Worm (Caenorhabditis elegans) whole organism, L1 larva: ENCODE data around the gene D1044.6.

Experiments used
- C16A3.4 ChIP-seq: fragments of 150-350 bp; optimal IDR thresholded peaks from 2 replicates; lab custom pipeline; 2014; ENCODE audit warnings: missing biosample characterization, missing genetic modification characterization
- aly-2 ChIP-seq: fragments of 150-350 bp; optimal IDR thresholded peaks from 2 replicates; lab custom pipeline; 2014; ENCODE audit warnings: missing biosample characterization, missing genetic modification characterization
- ama-1 ChIP-seq: fragments of 150-350 bp; optimal IDR thresholded peaks from 2 replicates; lab custom pipeline; 2014
- blmp-1 ChIP-seq: fragments of 150-350 bp; optimal IDR thresholded peaks from 2 replicates; lab custom pipeline; 2014; ENCODE audit warnings: missing biosample characterization, missing genetic modification characterization
- ceh-82 ChIP-seq, 3 experiments: fragments of 150-350 bp in 1 of 3; sonication (generic microtip) in 2 of 3; optimal IDR thresholded peaks; 2 replicates each; lab custom pipeline; 2014 to 2017; ENCODE audit warnings: missing biosample characterization in 3 of 3, missing genetic modification characterization in 3 of 3
- dsc-1 ChIP-seq: sonication (generic microtip); optimal IDR thresholded peaks from 2 replicates; lab custom pipeline; 2016; ENCODE audit warnings: mild to moderate bottlenecking, missing genetic modification characterization, missing compliant biosample characterization
- efl-1 ChIP-seq, 4 experiments: fragments of 150-350 bp; optimal IDR thresholded peaks in 3 of 4; peaks in 1 of 4; 1 replicate in 1 of 4; 2 replicates in 3 of 4; lab custom pipeline; 2014; ENCODE audit warnings: missing biosample characterization in 2 of 4, missing genetic modification characterization in 2 of 4, missing genetic modification reagents in 2 of 4
- elt-2 ChIP-seq: sonication (generic microtip); optimal IDR thresholded peaks from 2 replicates; lab custom pipeline; 2016; ENCODE audit warnings: missing genetic modification characterization, mild to moderate bottlenecking, inconsistent platforms, missing compliant biosample characterization, missing genetic modification reagents
- elt-3 ChIP-seq, 6 experiments: fragments of 150-350 bp in 1 of 6; sonication (generic microtip); optimal IDR thresholded peaks; 2 replicates each; lab custom pipeline; 2017 to 2018; ENCODE audit warnings: missing biosample characterization in 6 of 6, missing genetic modification characterization in 6 of 6, inconsistent platforms in 1 of 6
- hlh-4 ChIP-seq: sonication (generic microtip); optimal IDR thresholded peaks from 2 replicates; lab custom pipeline; 2016; ENCODE audit warnings: mild to moderate bottlenecking, missing genetic modification characterization, missing compliant biosample characterization
- lin-13 ChIP-seq: fragments of 150-350 bp; optimal IDR thresholded peaks from 2 replicates; lab custom pipeline; 2014; ENCODE audit warnings: missing biosample characterization, missing genetic modification reagents, missing genetic modification characterization
- lin-14 ChIP-seq: fragments of 200-800 bp; sonication (Bioruptor generic); optimal IDR thresholded peaks from 2 replicates; lab custom pipeline; 2018; ENCODE audit warnings: mild to moderate bottlenecking, missing genetic modification characterization, moderate library complexity, missing compliant biosample characterization
- lin-35 ChIP-seq, 2 experiments: fragments of 150-350 bp; optimal IDR thresholded peaks; 2 replicates each; lab custom pipeline; 2014; ENCODE audit warnings: missing biosample characterization in 2 of 2, missing genetic modification characterization in 2 of 2, missing genetic modification reagents in 2 of 2
- lir-3 ChIP-seq: sonication (generic microtip); optimal IDR thresholded peaks from 2 replicates; lab custom pipeline; 2016; ENCODE audit warnings: mild to moderate bottlenecking, missing genetic modification characterization, moderate library complexity, missing compliant biosample characterization; ENCODE audit not compliant: poor library complexity
- lsy-2 ChIP-seq, 2 experiments: fragments of 150-350 bp; optimal IDR thresholded peaks; 2 replicates each; lab custom pipeline; 2014; ENCODE audit warnings: missing biosample characterization in 2 of 2, missing genetic modification characterization in 2 of 2
- mdl-1 ChIP-seq, 2 experiments: fragments of 150-350 bp; optimal IDR thresholded peaks; 2 replicates each; lab custom pipeline; 2014 to 2017; ENCODE audit warnings: missing biosample characterization in 2 of 2, missing genetic modification characterization in 2 of 2, inconsistent platforms in 1 of 2
- nhr-11 ChIP-seq: fragments of 150-350 bp; optimal IDR thresholded peaks from 2 replicates; lab custom pipeline; 2014; ENCODE audit warnings: missing biosample characterization, missing genetic modification characterization
- nhr-19 ChIP-seq: fragments of 200-800 bp; sonication (Bioruptor generic); conservative IDR thresholded peaks from 2 replicates; pipeline ENCODE4 v1.3.6; 2022; ENCODE audit warnings: missing genetic modification characterization, missing compliant biosample characterization
- nhr-20 ChIP-seq: sonication (generic microtip); optimal IDR thresholded peaks from 2 replicates; lab custom pipeline; 2016; ENCODE audit warnings: mild to moderate bottlenecking, missing genetic modification characterization, missing compliant biosample characterization
- nhr-47 ChIP-seq: sonication (generic microtip); optimal IDR thresholded peaks from 2 replicates; lab custom pipeline; 2016; ENCODE audit warnings: mild to moderate bottlenecking, missing genetic modification characterization, moderate library complexity, missing compliant biosample characterization
- nhr-71 ChIP-seq: sonication (generic microtip); optimal IDR thresholded peaks from 2 replicates; lab custom pipeline; 2016; ENCODE audit warnings: mild to moderate bottlenecking, missing genetic modification characterization, moderate library complexity, missing compliant biosample characterization
- nhr-77 ChIP-seq: fragments of 150-350 bp; optimal IDR thresholded peaks from 2 replicates; lab custom pipeline; 2014; ENCODE audit warnings: missing biosample characterization, missing genetic modification characterization
- nhr-84 ChIP-seq: sonication (generic microtip); optimal IDR thresholded peaks from 2 replicates; lab custom pipeline; 2017; ENCODE audit warnings: missing biosample characterization, missing genetic modification characterization
- nhr-85 ChIP-seq: sonication (generic microtip); peaks from one replicate; lab custom pipeline; 2016; ENCODE audit warnings: missing genetic modification characterization, inconsistent platforms, missing compliant biosample characterization
- nhr-90 ChIP-seq: sonication (generic microtip); optimal IDR thresholded peaks from 2 replicates; lab custom pipeline; 2016; ENCODE audit warnings: mild to moderate bottlenecking, missing genetic modification characterization, missing compliant biosample characterization; ENCODE audit not compliant: poor library complexity
- pag-3 ChIP-seq: sonication (generic microtip); optimal IDR thresholded peaks from 2 replicates; lab custom pipeline; 2017; ENCODE audit warnings: missing genetic modification characterization, mild to moderate bottlenecking, missing compliant biosample characterization, antibody characterized with exemption, borderline replicate concordance; ENCODE audit not compliant: insufficient read depth
- pax-3 ChIP-seq: fragments of 200-800 bp; sonication (Bioruptor generic); optimal IDR thresholded peaks from 2 replicates; lab custom pipeline; 2018; ENCODE audit warnings: mild to moderate bottlenecking, missing genetic modification characterization, moderate library complexity, missing compliant biosample characterization
- rnt-1 ChIP-seq: sonication (generic microtip); optimal IDR thresholded peaks from 2 replicates; lab custom pipeline; 2016; ENCODE audit warnings: mild to moderate bottlenecking, missing genetic modification characterization, moderate library complexity, missing compliant biosample characterization
- skn-1 ChIP-seq: fragments of 150-350 bp; optimal IDR thresholded peaks from 2 replicates; lab custom pipeline; 2014; ENCODE audit warnings: missing biosample characterization, missing genetic modification characterization
- snu-23 ChIP-seq: sonication (generic microtip); optimal IDR thresholded peaks from 2 replicates; lab custom pipeline; 2016; ENCODE audit warnings: missing genetic modification characterization, missing compliant biosample characterization
- swsn-7 ChIP-seq: sonication (generic microtip); optimal IDR thresholded peaks from 2 replicates; lab custom pipeline; 2016; ENCODE audit warnings: missing genetic modification characterization, missing compliant biosample characterization
- tbx-2 ChIP-seq: sonication (generic microtip); optimal IDR thresholded peaks from 2 replicates; lab custom pipeline; 2016; ENCODE audit warnings: missing genetic modification characterization, missing compliant biosample characterization
- tlp-1 ChIP-seq: fragments of 150-350 bp; optimal IDR thresholded peaks from 2 replicates; lab custom pipeline; 2014; ENCODE audit warnings: missing biosample characterization, missing genetic modification characterization
- xbp-1 ChIP-seq: sonication (generic microtip); optimal IDR thresholded peaks from 2 replicates; lab custom pipeline; 2016; ENCODE audit warnings: missing genetic modification characterization, missing compliant biosample characterization
- zip-4 ChIP-seq: fragments of 200-800 bp; sonication (Bioruptor generic); optimal IDR thresholded peaks from 2 replicates; lab custom pipeline; 2018; ENCODE audit warnings: mild to moderate bottlenecking, missing genetic modification characterization, moderate library complexity, missing compliant biosample characterization
- ztf-4 ChIP-seq: fragments of 150-350 bp; optimal IDR thresholded peaks from 2 replicates; lab custom pipeline; 2014; ENCODE audit warnings: missing biosample characterization, missing genetic modification characterization

D1044.6 gene

ce11 chrIII:5552072-5552667 is 9.2 kb upstream of the D1044.6 start, which contains the start of gene F09F7.6 (continued):
- peak; percentile 98 for TF ChIP-seq nhr-19
- peak; percentile 93 for TF ChIP-seq snu-23 (GFP tag; lab: Kevin White, UChicago)
- TF ChIP-seq ceh-82 (tag; optimal IDR thresholded peaks at IDR 0.05; lab: Kevin White, UChicago): no peak
- TF ChIP-seq lsy-2 (tag; optimal IDR thresholded peaks at IDR 0.05; lab: Kevin White, UChicago): peak; percentile 57 to 63
- TF ChIP-seq, all 84 proteins: peak for 33

ce11 chrIII:5550844-5551243 is 7.9 kb upstream of the D1044.6 start:
- TF ChIP-seq ztf-4 (tag; lab: Kevin White, UChicago) (peak; percentile 20), zip-4 (GFP tag; lab: Kevin White, UChicago) (no peak), nhr-47 (tag; lab: Kevin White, UChicago) (peak; percentile 51), lsy-2 (tag; optimal IDR thresholded peaks at IDR 0.05; lab: Kevin White, UChicago) (no peak), lir-3 (tag; lab: Kevin White, UChicago) (peak; percentile 43), ama-1 (lab: Kevin White, UChicago) (peak; percentile 92), nhr-19 (peak; percentile 45), nhr-90 (tag; lab: Kevin White, UChicago) (peak; percentile 71), skn-1 (tag; lab: Kevin White, UChicago) (no peak), blmp-1 (no peak), tbx-2 (tag; lab: Kevin White, UChicago) (peak; percentile 40), C16A3.4 (no peak), hlh-4 (tag; lab: Kevin White, UChicago) (no peak), snu-23 (GFP tag; lab: Kevin White, UChicago) (peak; percentile 16), nhr-20 (tag; lab: Kevin White, UChicago) (peak; percentile 89), nhr-71 (peak; percentile 71), swsn-7 (tag; lab: Kevin White, UChicago) (peak; percentile 5), lin-13 (GFP tag; lab: Kevin White, UChicago) (no peak), dsc-1 (tag; lab: Kevin White, UChicago) (no peak), elt-2 (tag; lab: Kevin White, UChicago) (peak; percentile 36), aly-2 (tag; lab: Kevin White, UChicago) (no peak), lin-35 (GFP tag; optimal IDR thresholded peaks at IDR 0.05; lab: Kevin White, UChicago) (peak in 1 of 2 experiments; percentile 22), efl-1 (optimal IDR thresholded peaks at IDR 0.05; lab: Kevin White, UChicago) (no peak), efl-1 (GFP tag; optimal IDR thresholded peaks at IDR 0.05 in 1 of 2; lab: Kevin White, UChicago) (peak in 1 of 2 experiments; percentile 64), nhr-11 (tag; lab: Kevin White, UChicago) (no peak), pax-3 (tag; lab: Kevin White, UChicago) (no peak), rnt-1 (no peak), xbp-1 (tag; lab: Kevin White, UChicago) (peak; percentile 28), tlp-1 (tag; lab: Kevin White, UChicago) (no peak)

ce11 chrIII:5550193-5550592 is 7.2 kb upstream of the D1044.6 start:
- peak; percentile 58 for TF ChIP-seq snu-23 (GFP tag; lab: Kevin White, UChicago)
- TF ChIP-seq nhr-71: peak; percentile 25
- TF ChIP-seq nhr-84 (tag; lab: Kevin White, UChicago): no peak
- no peak for TF ChIP-seq nhr-77
- no peak for TF ChIP-seq pax-3 (tag; lab: Kevin White, UChicago)
- peak in 1 of 2 experiments; percentile 42 for TF ChIP-seq lin-35 (GFP tag; optimal IDR thresholded peaks at IDR 0.05; lab: Kevin White, UChicago)
- no peak for TF ChIP-seq zip-4 (GFP tag; lab: Kevin White, UChicago)
- peak; percentile 54 for TF ChIP-seq lin-14 (GFP tag; lab: Kevin White, UChicago)
- peak in 1 of 2 experiments; percentile 32 for TF ChIP-seq mdl-1 (tag; optimal IDR thresholded peaks at IDR 0.05; lab: Kevin White, UChicago)
- peak; percentile 65 for TF ChIP-seq blmp-1
- TF ChIP-seq pag-3: peak; percentile 2
- TF ChIP-seq tbx-2 (tag; lab: Kevin White, UChicago): peak; percentile 18
- TF ChIP-seq elt-3 (tag; optimal IDR thresholded peaks at IDR 0.05; lab: Kevin White, UChicago): peak in 4 of 6 experiments; percentile 31 to 70 (median 48)
- peak; percentile 53 for TF ChIP-seq nhr-20 (tag; lab: Kevin White, UChicago)
- TF ChIP-seq nhr-85: peak; percentile 84
